Worm (Caenorhabditis elegans) whole organism, L2 larva: Measurements from ENCODE around the gene nspd-5.

Experiments used
- ama-1 ChIP-seq: fragments of 150-350 bp; optimal IDR thresholded peaks from 2 replicates; lab custom pipeline; 2018; ENCODE audit warnings: inconsistent platforms
- dmd-4 ChIP-seq: sonication (generic microtip); optimal IDR thresholded peaks from 2 replicates; lab custom pipeline; 2017; ENCODE audit warnings: missing biosample characterization, missing genetic modification characterization
- nhr-237 ChIP-seq: fragments of 150-350 bp; optimal IDR thresholded peaks from 2 replicates; lab custom pipeline; 2014; ENCODE audit warnings: missing biosample characterization, missing genetic modification characterization
- nhr-77 ChIP-seq: fragments of 150-350 bp; optimal IDR thresholded peaks from 2 replicates; lab custom pipeline; 2014; ENCODE audit warnings: missing biosample characterization, missing genetic modification characterization

ce11 chrII:4815356-4815755, 44.8 kb downstream of the nspd-5 start:
- no peak for TF ChIP-seq ama-1 (lab: Kevin White, UChicago)
- no peak for TF ChIP-seq dmd-4
- TF ChIP-seq nhr-77 (tag; lab: Kevin White, UChicago) = no peak
- TF ChIP-seq nhr-237 (tag; lab: Kevin White, UChicago) = no peak
